Worm (Caenorhabditis elegans): ENCODE results near the gene Y97E10AR.2.
A peak's percentile ranks its signal among the peaks of the same experiment; 100 is the strongest.

Y97E10AR.2 gene

DNA sequence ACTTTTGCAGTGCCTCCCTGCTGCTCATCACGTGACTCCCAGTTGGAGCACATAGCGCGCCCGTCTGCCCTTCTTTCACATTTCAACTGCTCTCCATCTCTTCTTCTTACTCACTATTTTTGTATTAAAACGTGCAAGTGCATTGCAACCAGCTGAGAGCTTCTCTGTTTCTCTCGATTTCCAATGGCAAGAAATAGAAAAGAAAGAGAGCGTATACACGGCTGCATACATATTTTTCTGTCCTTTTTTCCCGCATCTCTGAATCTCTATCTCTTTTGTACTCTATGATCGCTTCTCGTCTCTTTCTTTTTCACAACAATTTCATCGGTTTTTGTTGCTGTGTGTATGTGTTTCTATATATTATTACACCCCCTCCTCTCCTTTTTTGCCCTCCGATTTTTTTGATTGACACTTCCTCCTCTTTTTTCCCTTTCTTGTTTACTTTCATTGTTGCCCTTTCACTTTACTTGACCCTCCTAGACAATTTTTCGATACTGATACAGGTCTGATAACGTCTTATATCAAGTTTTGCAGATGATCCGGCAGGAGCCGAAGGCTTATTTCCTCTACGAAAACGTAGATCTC lies 5.0 kb downstream of the Y97E10AR.2 start, which contains the start of gene Y97E10AR.1 (continued):
- no peak for TF ChIP-seq ceh-22 (tag; optimal IDR thresholded peaks at IDR 0.05)
- no peak for TF ChIP-seq pha-4 (tag; optimal IDR thresholded peaks at IDR 0.05)
- TF ChIP-seq T23F11.4 (GFP tag; optimal IDR thresholded peaks at IDR 0.05): no peak
- no peak for TF ChIP-seq ceh-24 (tag; optimal IDR thresholded peaks at IDR 0.05)
- TF ChIP-seq pha-2 (tag; optimal IDR thresholded peaks at IDR 0.05): no peak
- peak; percentile 68 for TF ChIP-seq F13H6.1 (tag; optimal IDR thresholded peaks at IDR 0.05)
- peak; percentile 61 for TF ChIP-seq ets-4 (tag; optimal IDR thresholded peaks at IDR 0.05)
- TF ChIP-seq hlh-30 (tag; optimal IDR thresholded peaks at IDR 0.05; ENCODE audit: insufficient read depth): peak; percentile 92
- TF ChIP-seq Y22D7AL.16 (tag; optimal IDR thresholded peaks at IDR 0.05): no peak
- no peak for TF ChIP-seq fkh-10 (GFP tag; optimal IDR thresholded peaks at IDR 0.05)
- no peak for TF ChIP-seq lim-6 (tag; optimal IDR thresholded peaks at IDR 0.05)
- peak; percentile 73 for TF ChIP-seq syd-9 (tag; optimal IDR thresholded peaks at IDR 0.05)
- TF ChIP-seq ceh-34 (tag; optimal IDR thresholded peaks at IDR 0.05): peak; percentile 80
- no peak for TF ChIP-seq nhr-232 (tag; optimal IDR thresholded peaks at IDR 0.05)
- TF ChIP-seq hlh-8 (tag; optimal IDR thresholded peaks at IDR 0.05): peak; percentile 77
- TF ChIP-seq sox-2 (GFP tag; IDR thresholded peaks at IDR 0.05): no peak
- TF ChIP-seq zip-5 (tag; optimal IDR thresholded peaks at IDR 0.05): no peak

DNA sequence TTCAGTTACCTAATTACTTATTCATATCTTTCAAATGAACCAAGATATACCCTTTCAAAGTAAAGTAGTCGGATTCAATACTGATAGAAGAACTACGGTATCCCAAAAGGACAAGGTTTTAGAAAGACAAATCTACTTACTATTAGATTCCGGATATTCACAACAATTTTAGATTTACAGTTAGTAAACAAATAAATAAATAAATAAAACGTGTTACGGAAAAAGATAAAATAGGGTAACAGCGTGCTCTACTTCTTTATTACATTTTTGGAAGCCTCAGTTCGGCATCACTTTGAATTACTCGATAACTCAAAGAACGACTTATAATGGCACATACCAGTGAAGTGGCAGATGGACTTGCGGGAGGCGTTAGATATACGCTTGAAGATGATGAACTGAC lies 9.0 kb downstream of the Y97E10AR.2 start, which contains the start of gene Y97E10AR.8:
Gene Y97E10AR.8 (plus strand): TSS at position 301 of the 400 bp plus-strand sequence.
- TF ChIP-seq fkh-6 (tag; optimal IDR thresholded peaks at IDR 0.05) (no peak), odd-2 (tag; optimal IDR thresholded peaks at IDR 0.05) (no peak), unc-42 (tag; optimal IDR thresholded peaks at IDR 0.05) (no peak), sox-2 (GFP tag; IDR thresholded peaks at IDR 0.05) (no peak), ztf-16 (tag; optimal IDR thresholded peaks at IDR 0.05) (no peak), madf-2 (tag; optimal IDR thresholded peaks at IDR 0.05) (no peak), K02D7.2 (tag; optimal IDR thresholded peaks at IDR 0.05) (no peak), pat-9 (tag; optimal IDR thresholded peaks at IDR 0.05) (no peak), unc-86 (tag; optimal IDR thresholded peaks at IDR 0.05) (no peak)

DNA sequence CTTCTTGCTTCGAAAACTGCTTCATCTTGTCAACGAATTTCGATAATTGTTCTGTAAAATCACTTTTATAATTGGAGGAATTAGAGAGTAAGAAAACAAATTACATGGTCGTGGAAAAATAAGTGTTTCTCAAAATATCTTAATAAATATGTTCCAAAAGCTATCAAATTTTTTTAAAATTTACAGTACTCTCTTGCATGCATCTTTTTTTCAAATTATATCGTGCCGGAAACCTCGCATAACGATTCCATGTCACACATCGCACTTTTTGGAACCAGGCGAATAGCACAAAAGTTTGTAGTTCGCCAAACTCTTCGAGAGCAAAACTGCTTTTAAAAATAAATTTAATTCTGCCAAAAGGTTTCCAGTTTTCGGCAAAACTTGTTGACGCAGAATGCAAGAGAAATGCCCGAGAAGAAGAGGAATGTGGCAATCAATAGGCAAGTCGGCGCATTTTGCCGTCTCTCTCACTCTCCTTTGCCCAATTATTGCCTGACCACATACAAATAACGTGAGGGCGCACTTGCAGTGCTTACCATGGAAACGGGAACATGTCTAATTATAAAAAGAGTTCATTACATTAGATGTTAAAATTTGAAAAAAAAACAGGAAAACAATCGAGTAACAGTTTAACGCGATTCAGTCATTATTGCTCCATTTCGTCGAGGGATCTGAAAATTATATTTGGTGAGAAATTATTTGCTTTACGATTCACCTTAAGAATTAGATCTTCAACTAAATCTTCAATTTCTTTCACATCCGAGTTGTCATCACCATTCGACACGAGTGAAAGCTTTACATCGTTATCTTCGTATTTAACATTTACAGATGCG lies 11.7 kb downstream of the Y97E10AR.2 start, which contains the start of gene Y97E10AR.3:
Gene Y97E10AR.3 (minus strand): TSS at position 51 of the 833 bp plus-strand sequence.
- TF ChIP-seq syd-9 (tag; optimal IDR thresholded peaks at IDR 0.05): no peak
- no peak for TF ChIP-seq pros-1 (tag; optimal IDR thresholded peaks at IDR 0.05)
- TF ChIP-seq pax-1 (tag; optimal IDR thresholded peaks at IDR 0.05): no peak
- peak; percentile 21 for TF ChIP-seq unc-42 (tag; optimal IDR thresholded peaks at IDR 0.05)
- TF ChIP-seq ceh-19 (GFP tag; optimal IDR thresholded peaks at IDR 0.05): no peak

DNA sequence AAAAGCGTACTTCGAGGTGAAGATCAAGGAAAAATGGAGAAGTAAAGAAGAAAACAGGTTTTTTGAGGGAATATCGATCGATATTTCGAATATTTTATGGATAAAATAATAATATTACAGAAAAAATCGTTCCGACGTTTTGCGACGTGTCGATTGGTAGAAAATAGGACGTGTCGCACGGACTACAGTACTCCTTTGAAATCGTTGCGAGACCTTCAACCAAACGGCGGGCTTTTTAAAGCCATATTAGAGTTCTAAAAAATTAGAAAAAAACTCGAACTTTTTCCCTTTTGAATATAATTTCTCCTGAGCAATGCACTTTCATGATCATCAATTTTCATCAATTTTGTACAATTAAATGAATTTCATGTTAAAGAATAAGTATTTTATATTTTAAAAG lies 14.1 kb downstream of the Y97E10AR.2 start, which contains the start of gene Y97E10AR.4:
Gene Y97E10AR.4 (minus strand): TSS at position 131 of the 400 bp plus-strand sequence.
- TF ChIP-seq fax-1 (tag; optimal IDR thresholded peaks at IDR 0.05) (no peak), tbx-7 (tag; optimal IDR thresholded peaks at IDR 0.05) (no peak), dve-1 (tag; optimal IDR thresholded peaks at IDR 0.05) (no peak), pha-2 (tag; optimal IDR thresholded peaks at IDR 0.05) (no peak), Y22D7AL.16 (tag; optimal IDR thresholded peaks at IDR 0.05) (no peak), sox-2 (GFP tag; IDR thresholded peaks at IDR 0.05) (no peak), ceh-31 (tag; optimal IDR thresholded peaks at IDR 0.05) (no peak), gmeb-2 (tag; optimal IDR thresholded peaks at IDR 0.05) (no peak), rnt-1 (tag; optimal IDR thresholded peaks at IDR 0.05) (no peak), ceh-45 (GFP tag; IDR thresholded peaks at IDR 0.05) (no peak), ceh-2 (tag; optimal IDR thresholded peaks at IDR 0.05) (no peak)
